Worm (Caenorhabditis elegans) whole organism, L4/young adult: ENCODE results near the gene vang-1.

ENCODE experiments used
- dao-5 ChIP-seq: sonication (generic microtip); optimal IDR thresholded peaks from 2 replicates; lab custom pipeline; 2016; ENCODE audit warnings: missing genotype, missing genetic modification characterization, moderate library complexity, missing compliant biosample characterization
- him-1 ChIP-seq: sonication (generic microtip); optimal IDR thresholded peaks from 2 replicates; lab custom pipeline; 2016; ENCODE audit warnings: missing genotype, missing genetic modification reagents, missing genetic modification characterization, missing compliant biosample characterization

DNA sequence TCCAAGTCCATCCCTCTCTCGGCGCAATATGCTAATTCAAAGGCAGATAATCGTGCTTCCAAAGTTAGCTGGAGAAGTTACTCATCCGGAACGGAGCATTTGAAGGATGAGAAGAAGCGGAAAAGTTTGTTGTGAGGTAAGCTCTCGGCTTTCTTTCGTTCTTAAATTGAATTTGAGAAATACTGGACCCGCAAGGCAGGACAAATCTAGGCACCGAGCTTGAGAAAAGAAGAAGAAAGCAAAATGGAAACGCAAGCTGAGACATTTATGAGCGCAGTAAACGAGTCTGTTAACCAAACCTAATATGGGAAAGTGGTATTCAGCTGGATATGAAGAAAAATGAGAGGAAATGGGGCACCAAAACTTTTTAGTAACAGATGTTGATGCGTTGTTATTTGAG, 40.3 kb downstream of the vang-1 start:
- TF ChIP-seq dao-5 (tag; lab: Kevin White, UChicago), result no peak
- no peak for TF ChIP-seq him-1
